Worm (Caenorhabditis elegans): Measurements from ENCODE around the gene ash-2.

ash-2 gene

ce11 chrII:12036516-12036915, 56.9 kb downstream of the ash-2 start, which contains the start of gene cyn-16:
cyn-16 (minus strand) TSS chrII:12036742.
- no peak for TF ChIP-seq lin-32 (GFP tag; optimal IDR thresholded peaks at IDR 0.05)
- no peak for TF ChIP-seq mls-2 (tag; optimal IDR thresholded peaks at IDR 0.05)
- no peak for TF ChIP-seq unc-39 (tag; optimal IDR thresholded peaks at IDR 0.05)
- TF ChIP-seq tbx-8 (GFP tag; optimal IDR thresholded peaks at IDR 0.05): no peak
- TF ChIP-seq zip-8 (tag; optimal IDR thresholded peaks at IDR 0.05): no peak
- no peak for TF ChIP-seq flh-1 (GFP tag; optimal IDR thresholded peaks at IDR 0.05)

Measured in whole organism, mixed stage, embryonic.